Worm (Caenorhabditis elegans): ENCODE measurements around the gene thn-4.

- TF ChIP-seq nhr-237 (tag; optimal IDR thresholded peaks at IDR 0.05) (no peak), egl-13 (tag; optimal IDR thresholded peaks at IDR 0.05) (no peak), nhr-77 (tag; optimal IDR thresholded peaks at IDR 0.05) (no peak), pqm-1 (tag; optimal IDR thresholded peaks at IDR 0.05) (no peak), elt-3 (tag; optimal IDR thresholded peaks at IDR 0.05) (no peak), lin-13 (GFP tag; optimal IDR thresholded peaks at IDR 0.05) (no peak), dpl-1 (GFP tag; optimal IDR thresholded peaks at IDR 0.05) (no peak), sox-4 (tag; optimal IDR thresholded peaks at IDR 0.05) (no peak), C34B4.2 (tag; optimal IDR thresholded peaks at IDR 0.05) (no peak), alr-1 (tag; optimal IDR thresholded peaks at IDR 0.05; ENCODE audit: borderline replicate concordance) (no peak)
These were observed 50.0 kb downstream of the thn-4 start, which contains the start of gene T20B3.14 for ce11 chrV:16821270-16821737.

Data from whole organism, L1 larva.